Worm (Caenorhabditis elegans) whole organism, late embryonic: Measurements from ENCODE around the gene F56C3.3.

Experiments
- ceh-22 ChIP-seq: sonication (generic microtip); optimal IDR thresholded peaks from 2 replicates; lab custom pipeline; 2017; ENCODE audit warnings: missing biosample characterization, missing genetic modification characterization
- ceh-45 ChIP-seq: fragments of 200-800 bp; sonication (Bioruptor generic); IDR thresholded peaks from 2 replicates; pipeline ENCODE4 v1.3.6; 2022; ENCODE audit warnings: missing genetic modification reagents, missing genetic modification characterization, missing compliant biosample characterization
- ceh-9 ChIP-seq: sonication (generic microtip); optimal IDR thresholded peaks from 2 replicates; lab custom pipeline; 2016; ENCODE audit warnings: mild to moderate bottlenecking, missing genetic modification characterization, inconsistent platforms, missing compliant biosample characterization
- madf-2 ChIP-seq: sonication (generic microtip); optimal IDR thresholded peaks from 2 replicates; lab custom pipeline; 2017; ENCODE audit warnings: missing genetic modification characterization, missing compliant biosample characterization
- pax-1 ChIP-seq: fragments of 150-350 bp; optimal IDR thresholded peaks from 2 replicates; lab custom pipeline; 2014; ENCODE audit warnings: missing biosample characterization, missing genetic modification characterization
- syd-9 ChIP-seq: sonication (generic microtip); optimal IDR thresholded peaks from 2 replicates; lab custom pipeline; 2016; ENCODE audit warnings: mild to moderate bottlenecking, missing genetic modification characterization, moderate library complexity, missing compliant biosample characterization
- tbx-2 ChIP-seq: sonication (generic microtip); optimal IDR thresholded peaks from 2 replicates; lab custom pipeline; 2016; ENCODE audit warnings: missing genetic modification characterization, missing compliant biosample characterization
- ttx-3 ChIP-seq: sonication (generic microtip); optimal IDR thresholded peaks from 2 replicates; lab custom pipeline; 2016; ENCODE audit warnings: missing genetic modification reagents, missing genetic modification characterization, missing compliant biosample characterization
- unc-86 ChIP-seq: sonication (generic microtip); optimal IDR thresholded peaks from 2 replicates; lab custom pipeline; 2016; ENCODE audit warnings: missing genetic modification characterization, missing compliant biosample characterization
- ztf-16 ChIP-seq: sonication (generic microtip); optimal IDR thresholded peaks from 2 replicates; lab custom pipeline; 2017; ENCODE audit warnings: missing genetic modification characterization, missing compliant biosample characterization

ce11 chrX:1370736-1371281, 12.6 kb upstream of the F56C3.3 start, which contains the start of gene F56C3.7:
- TF ChIP-seq syd-9 (tag; lab: Kevin White, UChicago): no peak
- TF ChIP-seq ztf-16 (tag; lab: Kevin White, UChicago): no peak
- TF ChIP-seq pax-1 (tag; lab: Kevin White, UChicago): no peak
- TF ChIP-seq madf-2 (tag; lab: Kevin White, UChicago): no peak
- TF ChIP-seq tbx-2 (tag; lab: Kevin White, UChicago): no peak
- no peak for TF ChIP-seq ceh-22 (tag; lab: Kevin White, UChicago)
- TF ChIP-seq ttx-3 (tag; lab: Kevin White, UChicago): no peak
- TF ChIP-seq ceh-45 (GFP tag; lab: Robert Waterston, UW): no peak
- no peak for TF ChIP-seq ceh-9 (tag; lab: Kevin White, UChicago)
- TF ChIP-seq unc-86: no peak
